Worm (Caenorhabditis elegans) whole organism, L4 larva: ENCODE results near the gene Y75B8A.7.
A peak's percentile ranks its signal among the peaks of the same experiment; 100 is the strongest.

Experiments used
- F26F4.8 ChIP-seq: fragments of 200-800 bp; sonication (Bioruptor generic); conservative IDR thresholded peaks from 2 replicates; pipeline ENCODE4 v1.3.6; 2022; ENCODE audit warnings: missing genetic modification characterization, missing compliant biosample characterization
- F37D6.2 ChIP-seq: sonication (generic microtip); optimal IDR thresholded peaks from 2 replicates; lab custom pipeline; 2016; ENCODE audit warnings: mild to moderate bottlenecking, missing genetic modification characterization, missing compliant biosample characterization
- T20F7.1 ChIP-seq: fragments of 200-800 bp; sonication (Bioruptor generic); optimal IDR thresholded peaks from 2 replicates; lab custom pipeline; 2018; ENCODE audit warnings: mild to moderate bottlenecking, missing genetic modification characterization, missing compliant biosample characterization
- T26A8.4 ChIP-seq: fragments of 200-800 bp; sonication (Bioruptor generic); IDR thresholded peaks from 2 replicates; pipeline ENCODE4 v1.3.6; 2022; ENCODE audit warnings: missing genetic modification characterization, missing compliant biosample characterization
- Y48G9A.11 ChIP-seq: fragments of 200-800 bp; sonication (Bioruptor generic); IDR thresholded peaks from 2 replicates; pipeline ENCODE4 v1.3.6; 2022; ENCODE audit warnings: missing genetic modification reagents, missing genetic modification characterization, missing compliant biosample characterization
- Y75B8A.6 ChIP-seq: fragments of 200-800 bp; sonication (Bioruptor generic); IDR thresholded peaks from 2 replicates; pipeline ENCODE4 v1.3.6; 2022; ENCODE audit warnings: missing genetic modification reagents, missing genetic modification characterization, missing compliant biosample characterization
- arid-1 ChIP-seq: fragments of 200-800 bp; sonication (Bioruptor generic); conservative IDR thresholded peaks from 2 replicates; pipeline ENCODE4 v1.3.6; 2022; ENCODE audit warnings: missing genetic modification reagents, missing genetic modification characterization, missing compliant biosample characterization
- ceh-82 ChIP-seq: sonication (generic microtip); optimal IDR thresholded peaks from 2 replicates; lab custom pipeline; 2017; ENCODE audit warnings: missing biosample characterization, missing genetic modification characterization
- daf-12 ChIP-seq: fragments of 150-350 bp; optimal IDR thresholded peaks from 2 replicates; lab custom pipeline; 2014; ENCODE audit warnings: missing biosample characterization, missing genetic modification reagents, missing genetic modification characterization
- daf-16 ChIP-seq, 3 experiments: sonication (generic microtip); optimal IDR thresholded peaks; 2 replicates each; lab custom pipeline; 2016 to 2017; ENCODE audit warnings: missing genetic modification characterization in 3 of 3, missing genetic modification reagents in 3 of 3, mild to moderate bottlenecking in 2 of 3, missing compliant biosample characterization in 2 of 3, missing biosample characterization in 1 of 3, moderate library complexity in 1 of 3
- dmd-9 ChIP-seq: fragments of 200-800 bp; sonication (Bioruptor generic); IDR thresholded peaks from 2 replicates; pipeline ENCODE4 v1.3.6; 2022; ENCODE audit warnings: missing genetic modification reagents, missing genetic modification characterization, missing compliant biosample characterization
- dve-1 ChIP-seq: sonication (generic microtip); optimal IDR thresholded peaks from 2 replicates; lab custom pipeline; 2017; ENCODE audit warnings: antibody characterized with exemption, mild to moderate bottlenecking, missing genetic modification characterization, missing compliant biosample characterization; ENCODE audit not compliant: insufficient read depth
- egl-43 ChIP-seq: fragments of 200-800 bp; sonication (Bioruptor generic); IDR thresholded peaks from 2 replicates; pipeline ENCODE4 v1.3.6; 2022; ENCODE audit warnings: missing genetic modification reagents, missing genetic modification characterization, missing compliant biosample characterization
- gei-8 ChIP-seq: fragments of 200-800 bp; sonication (Bioruptor generic); optimal IDR thresholded peaks from 2 replicates; lab custom pipeline; 2018; ENCODE audit warnings: mild to moderate bottlenecking, missing genetic modification characterization, missing compliant biosample characterization
- hlh-11 ChIP-seq: fragments of 200-800 bp; sonication (Bioruptor generic); optimal IDR thresholded peaks from 2 replicates; lab custom pipeline; 2018; ENCODE audit warnings: mild to moderate bottlenecking, missing genetic modification characterization, missing compliant biosample characterization
- hlh-30 ChIP-seq: sonication (generic microtip); optimal IDR thresholded peaks from 2 replicates; lab custom pipeline; 2017; ENCODE audit warnings: antibody characterized with exemption, mild to moderate bottlenecking, missing genetic modification characterization, missing compliant biosample characterization; ENCODE audit not compliant: insufficient read depth
- lin-1 ChIP-seq: fragments of 200-800 bp; sonication (Bioruptor generic); IDR thresholded peaks from 2 replicates; pipeline ENCODE4 v1.3.6; 2022; ENCODE audit warnings: missing genetic modification reagents, missing genetic modification characterization, missing compliant biosample characterization
- lin-39 ChIP-seq: fragments of 150-350 bp; optimal IDR thresholded peaks from 2 replicates; lab custom pipeline; 2014; ENCODE audit warnings: missing biosample characterization, missing genetic modification reagents, missing genetic modification characterization
- lir-3 ChIP-seq: sonication (generic microtip); optimal IDR thresholded peaks from 2 replicates; lab custom pipeline; 2016; ENCODE audit warnings: mild to moderate bottlenecking, missing genetic modification characterization, missing compliant biosample characterization
- mdl-1 ChIP-seq, 2 experiments: fragments of 150-350 bp in 1 of 2; sonication (generic microtip) in 1 of 2; optimal IDR thresholded peaks; 2 replicates each; lab custom pipeline; 2014 to 2017; ENCODE audit warnings: missing biosample characterization in 2 of 2, missing genetic modification characterization in 2 of 2
- mep-1 ChIP-seq: fragments of 150-350 bp; sonication (generic microtip); optimal IDR thresholded peaks from 3 replicates; lab custom pipeline; 2014; ENCODE audit warnings: missing biosample characterization, missing genetic modification characterization
- nhr-237 ChIP-seq: sonication (generic microtip); optimal IDR thresholded peaks from 2 replicates; lab custom pipeline; 2017; ENCODE audit warnings: missing biosample characterization, missing genetic modification characterization
- nhr-6 ChIP-seq: fragments of 150-350 bp; optimal IDR thresholded peaks from 2 replicates; lab custom pipeline; 2014; ENCODE audit warnings: missing biosample characterization, missing genetic modification characterization
- php-3 ChIP-seq: fragments of 200-800 bp; sonication (Bioruptor generic); IDR thresholded peaks from 2 replicates; pipeline ENCODE4 v1.3.6; 2022; ENCODE audit warnings: missing genetic modification reagents, missing genetic modification characterization, missing compliant biosample characterization
- sdz-12 ChIP-seq: fragments of 200-800 bp; sonication (Bioruptor generic); optimal IDR thresholded peaks from 2 replicates; lab custom pipeline; 2018; ENCODE audit warnings: mild to moderate bottlenecking, missing genetic modification characterization, missing compliant biosample characterization
- spr-1 ChIP-seq: sonication (generic microtip); optimal IDR thresholded peaks from 2 replicates; lab custom pipeline; 2016; ENCODE audit warnings: mild to moderate bottlenecking, missing genetic modification characterization, missing compliant biosample characterization
- tag-97 ChIP-seq: fragments of 200-800 bp; sonication (Bioruptor generic); IDR thresholded peaks from 2 replicates; pipeline ENCODE4 v1.3.6; 2022; ENCODE audit warnings: missing genetic modification characterization, missing compliant biosample characterization
- unc-130 ChIP-seq: sonication (generic microtip); optimal IDR thresholded peaks from 2 replicates; lab custom pipeline; 2016; ENCODE audit warnings: missing genetic modification reagents, missing genetic modification characterization, missing compliant biosample characterization
- unc-39 ChIP-seq: sonication (generic microtip); optimal IDR thresholded peaks from 2 replicates; lab custom pipeline; 2017; ENCODE audit warnings: missing biosample characterization, missing genetic modification characterization
- unc-62 ChIP-seq, 3 experiments: fragments of 150-350 bp in 1 of 3; sonication (generic microtip); optimal IDR thresholded peaks in 2 of 3; peaks in 1 of 3; 1 replicate in 1 of 3; 2 replicates in 2 of 3; lab custom pipeline; 2014 to 2017; ENCODE audit warnings: missing biosample characterization in 3 of 3, missing genetic modification characterization in 3 of 3, missing genetic modification reagents in 3 of 3, missing genotype in 1 of 3
- zip-2 ChIP-seq: fragments of 150-350 bp; optimal IDR thresholded peaks from 2 replicates; lab custom pipeline; 2014; ENCODE audit warnings: missing biosample characterization, missing genetic modification characterization
- ztf-7 ChIP-seq: fragments of 150-350 bp; optimal IDR thresholded peaks from 2 replicates; lab custom pipeline; 2014; ENCODE audit warnings: missing biosample characterization, missing genetic modification characterization

Gene Y75B8A.7

DNA sequence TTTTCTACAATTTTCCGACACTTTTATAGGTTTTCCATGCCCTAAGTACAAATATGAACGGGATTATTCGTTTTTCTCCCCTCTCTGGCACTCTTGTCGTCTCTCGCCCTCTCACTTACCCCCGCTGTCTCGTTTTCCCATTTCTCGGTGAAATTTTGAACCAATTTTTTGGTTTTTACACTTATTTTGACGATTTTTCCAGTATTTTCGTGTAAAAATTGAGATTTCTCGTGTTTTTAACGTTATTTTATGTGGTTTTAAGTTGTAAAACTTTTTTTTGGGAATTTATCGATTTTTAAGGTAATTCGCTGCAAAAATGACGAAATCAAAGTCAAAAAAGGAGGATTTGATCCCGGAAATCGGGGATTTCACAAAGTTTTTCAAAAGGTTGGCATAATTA lies at the start of gene Y75B8A.7:
TSS of gene Y75B8A.7 (plus strand) at position 301 of the 400 bp plus-strand sequence.
- no peak for TF ChIP-seq T20F7.1 (GFP tag; lab: Kevin White, UChicago)
- no peak for TF ChIP-seq hlh-11 (tag; lab: Kevin White, UChicago)
- TF ChIP-seq mdl-1 (tag; optimal IDR thresholded peaks at IDR 0.05; lab: Kevin White, UChicago), result no peak
- TF ChIP-seq ceh-82, result no peak
- no peak for TF ChIP-seq lin-39
- TF ChIP-seq F26F4.8 (GFP tag; lab: Robert Waterston, UW), result no peak
- no peak for TF ChIP-seq lin-1 (GFP tag; lab: Robert Waterston, UW)
- no peak for TF ChIP-seq unc-39 (tag; lab: Kevin White, UChicago)
- no peak for TF ChIP-seq ztf-7 (tag; lab: Kevin White, UChicago)
- TF ChIP-seq php-3 (GFP tag; lab: Robert Waterston, UW), result no peak
- TF ChIP-seq hlh-30 (tag; lab: Kevin White, UChicago), result no peak
- no peak for TF ChIP-seq egl-43 (GFP tag; lab: Robert Waterston, UW)

DNA sequence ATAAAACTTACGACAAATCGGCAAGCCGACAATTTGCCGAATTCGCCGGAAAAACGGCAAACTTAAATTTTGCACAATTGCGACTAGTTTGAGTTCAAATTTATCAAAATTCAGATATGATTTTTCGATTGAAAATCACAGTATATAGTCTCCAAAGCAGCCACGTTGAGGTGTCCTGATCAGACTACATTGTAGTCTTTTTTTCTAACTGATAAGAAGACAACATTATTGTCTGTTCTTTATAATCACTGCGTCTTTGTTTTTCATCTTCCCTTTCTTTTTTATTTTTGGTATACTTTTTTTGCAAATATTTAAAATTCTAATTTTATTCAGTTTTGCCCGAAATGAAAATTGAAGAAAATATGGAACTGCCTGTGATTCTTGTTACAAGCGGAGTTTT lies 45.3 kb upstream of the Y75B8A.7 start, which contains the start of the genes cest-12 and lonp-2:
TSS of gene cest-12 (minus strand) at position 101 of the 400 bp plus-strand sequence.
TSS of gene lonp-2 (plus strand) at position 334 of the 400 bp plus-strand sequence.
- TF ChIP-seq dve-1 (tag; lab: Kevin White, UChicago), result peak; percentile 4
- peak in 1 of 2 experiments; percentile 60 for TF ChIP-seq unc-62 (GFP tag; optimal IDR thresholded peaks at IDR 0.05 in 1 of 2; lab: Kevin White, UChicago)
- no peak for TF ChIP-seq unc-62 (tag; optimal IDR thresholded peaks at IDR 0.05; lab: Kevin White, UChicago)
- no peak for TF ChIP-seq unc-130 (GFP tag; lab: Kevin White, UChicago)
- TF ChIP-seq, all 104 proteins: peak for 2

DNA sequence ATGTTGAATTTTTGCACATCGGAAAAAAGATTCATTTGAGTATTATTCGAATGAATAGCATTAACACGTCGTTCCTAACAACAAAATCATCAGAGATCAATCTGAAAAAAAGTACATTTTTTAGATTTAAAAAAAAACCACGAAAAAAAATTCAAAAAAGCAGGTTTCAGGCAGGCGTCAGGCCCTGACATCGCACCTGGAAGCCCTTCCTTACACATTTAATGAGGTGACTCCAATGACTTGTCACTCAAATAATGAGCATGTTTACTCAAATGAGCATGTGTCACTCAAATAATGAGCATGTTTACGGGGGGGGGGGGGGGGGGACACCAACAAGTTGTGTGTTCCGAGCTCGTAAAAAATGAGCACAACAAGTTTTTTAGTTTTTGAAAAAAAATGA lies 34.3 kb upstream of the Y75B8A.7 start, which contains the start of gene lron-12:
TSS of gene lron-12 (minus strand) at position 101 of the 400 bp plus-strand sequence.
- TF ChIP-seq ztf-7 (tag; lab: Kevin White, UChicago) (no peak), daf-16 (GFP tag; optimal IDR thresholded peaks at IDR 0.05; lab: Kevin White, UChicago) (peak in 1 of 2 experiments; percentile 18), daf-16 (tag; optimal IDR thresholded peaks at IDR 0.05; lab: Kevin White, UChicago) (no peak)

DNA sequence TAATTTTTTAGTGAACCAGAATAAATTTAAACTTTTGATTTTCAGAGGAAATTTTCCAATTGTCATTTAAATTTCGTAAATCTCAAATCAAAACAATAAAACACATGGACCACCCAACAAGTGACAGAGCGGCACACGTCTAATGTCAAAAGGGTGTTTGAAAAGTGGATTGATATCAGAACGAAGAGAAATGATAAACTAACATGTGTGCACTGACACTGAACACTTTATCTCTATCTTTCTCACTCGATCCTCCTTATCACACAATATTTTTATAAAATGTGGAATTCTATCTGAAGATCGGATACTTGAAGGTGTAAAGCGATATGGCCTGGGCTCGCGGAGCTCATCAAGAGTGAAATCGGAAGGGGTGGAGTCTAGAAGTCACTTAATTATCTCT lies 33.1 kb upstream of the Y75B8A.7 start:
- TF ChIP-seq F37D6.2 (tag; lab: Kevin White, UChicago) (no peak), gei-8 (GFP tag; lab: Kevin White, UChicago) (no peak), hlh-30 (tag; lab: Kevin White, UChicago) (no peak), dve-1 (tag; lab: Kevin White, UChicago) (no peak), spr-1 (tag; lab: Kevin White, UChicago) (no peak), mep-1 (tag; lab: Kevin White, UChicago) (no peak), sdz-12 (GFP tag; lab: Kevin White, UChicago) (no peak), daf-12 (tag; lab: Kevin White, UChicago) (no peak), zip-2 (tag; lab: Kevin White, UChicago) (no peak), tag-97 (GFP tag; lab: Robert Waterston, UW) (no peak), unc-39 (tag; lab: Kevin White, UChicago) (no peak), lir-3 (tag; lab: Kevin White, UChicago) (no peak), Y48G9A.11 (GFP tag; lab: Robert Waterston, UW) (no peak), dmd-9 (GFP tag; lab: Robert Waterston, UW) (no peak), nhr-6 (tag; lab: Kevin White, UChicago) (no peak), T26A8.4 (GFP tag; lab: Robert Waterston, UW) (no peak)

DNA sequence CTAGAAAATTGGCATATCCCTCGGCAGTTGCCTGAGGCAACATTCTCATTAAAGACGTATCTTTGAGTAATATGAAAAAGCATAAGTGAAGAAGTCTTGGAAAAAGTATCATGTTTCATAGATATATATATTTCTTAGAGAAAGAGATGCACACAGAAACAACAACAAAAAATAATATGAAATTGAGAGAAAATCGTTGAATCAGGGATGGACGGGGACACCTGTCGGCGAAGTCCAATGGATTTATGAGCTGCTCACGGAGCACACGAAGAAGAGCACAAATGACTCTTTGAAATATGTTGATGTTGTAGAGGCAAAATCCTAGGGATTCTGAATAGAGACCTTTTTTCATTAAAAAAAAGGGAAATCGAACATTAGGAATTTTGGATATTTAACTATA lies 31.5 kb upstream of the Y75B8A.7 start:
- TF ChIP-seq unc-62 (GFP tag; optimal IDR thresholded peaks at IDR 0.05 in 1 of 2; lab: Kevin White, UChicago) (peak in 1 of 2 experiments; percentile 94), unc-62 (tag; optimal IDR thresholded peaks at IDR 0.05; lab: Kevin White, UChicago) (no peak), hlh-11 (tag; lab: Kevin White, UChicago) (no peak), nhr-237 (no peak), F37D6.2 (tag; lab: Kevin White, UChicago) (no peak), arid-1 (GFP tag; lab: Robert Waterston, UW) (no peak), Y75B8A.6 (no peak), lir-3 (tag; lab: Kevin White, UChicago) (no peak)
